Worm (Caenorhabditis elegans): ENCODE measurements around the gene flp-32.

DNA sequence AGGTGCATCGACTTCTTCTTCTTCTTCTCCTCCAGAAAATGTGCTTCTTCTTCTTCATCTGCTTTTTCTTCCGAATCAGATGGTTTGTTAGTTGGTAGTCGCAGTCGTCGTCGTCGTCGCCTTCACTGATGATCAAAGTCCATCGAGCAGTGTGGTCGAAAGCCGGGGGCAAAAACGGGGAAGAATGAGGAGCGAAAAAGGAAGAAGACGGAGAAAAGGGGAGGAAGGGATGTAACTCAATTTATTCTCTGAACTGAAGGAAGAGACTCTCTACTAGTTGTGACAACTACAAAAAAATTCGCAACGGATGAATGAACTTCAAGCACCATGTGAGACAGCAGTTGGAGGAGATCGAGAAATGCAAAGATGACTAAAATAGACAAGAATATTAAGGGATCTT is 37.9 kb upstream of the flp-32 start:
- TF ChIP-seq unc-62 (GFP tag; optimal IDR thresholded peaks at IDR 0.05) = no peak
- TF ChIP-seq blmp-1 (tag; optimal IDR thresholded peaks at IDR 0.05) = no peak
